Fruit fly (Drosophila melanogaster) whole organism, wandering third instar larva: ENCODE results near the gene CG12017.
A peak's percentile ranks its signal among the peaks of the same experiment; 100 is the strongest.

Experiments
- Abd-B ChIP-seq: fragments of >200 bp; optimal IDR thresholded peaks from 2 replicates; lab custom pipeline; 2017; ENCODE audit warnings: missing biosample characterization, missing genetic modification characterization
- CG32264 ChIP-seq: fragments of 200-800 bp; sonication (Bioruptor generic); optimal IDR thresholded peaks from 2 replicates; lab custom pipeline; 2016; ENCODE audit warnings: missing biosample characterization, missing genetic modification characterization
- CG9705 ChIP-seq: fragments of 200-800 bp; sonication (Bioruptor generic); optimal IDR thresholded peaks from 2 replicates; lab custom pipeline; 2018; ENCODE audit warnings: missing biosample characterization, mild to moderate bottlenecking, missing genetic modification characterization
- CrebA ChIP-seq: fragments of 200-800 bp; sonication (Bioruptor generic); optimal IDR thresholded peaks from 2 replicates; lab custom pipeline; 2016; ENCODE audit warnings: missing biosample characterization, mild to moderate bottlenecking, missing genetic modification characterization, borderline replicate concordance
- Dfd ChIP-seq: fragments of >200 bp; optimal IDR thresholded peaks from 2 replicates; lab custom pipeline; 2017; ENCODE audit warnings: missing biosample characterization, missing genetic modification characterization
- Dif ChIP-seq: fragments of 200-275, 200-300 bp; sonication (Bioruptor generic); optimal IDR thresholded peaks from 2 replicates; lab custom pipeline; 2018; ENCODE audit warnings: missing biosample characterization, missing genetic modification characterization; ENCODE audit not compliant: partially characterized antibody
- GATAd ChIP-seq: sonication (Bioruptor generic); optimal IDR thresholded peaks from 2 replicates; lab custom pipeline; 2016; ENCODE audit warnings: missing biosample characterization, missing genetic modification characterization
- HLH106 ChIP-seq: fragments of 200-800 bp; optimal IDR thresholded peaks from 3 replicates; lab custom pipeline; 2019; ENCODE audit warnings: missing biosample characterization, mild to moderate bottlenecking, missing genetic modification characterization, moderate library complexity
- Hnf4 ChIP-seq: fragments of 200-800 bp; sonication (Bioruptor generic); optimal IDR thresholded peaks from 2 replicates; lab custom pipeline; 2016; ENCODE audit warnings: missing biosample characterization, mild to moderate bottlenecking, missing genetic modification characterization
- Hr78 ChIP-seq: fragments of >200 bp; optimal IDR thresholded peaks from 2 replicates; lab custom pipeline; 2017; ENCODE audit warnings: missing biosample characterization, missing genetic modification characterization
- Hr83 ChIP-seq: fragments of 200-300 bp; sonication (Bioruptor generic); optimal IDR thresholded peaks from 2 replicates; lab custom pipeline; 2016; ENCODE audit warnings: missing biosample characterization, mild to moderate bottlenecking, missing genetic modification characterization, moderate library complexity; ENCODE audit not compliant: poor library complexity, severe bottlenecking
- Jra ChIP-seq: sonication (Bioruptor generic); optimal IDR thresholded peaks from 2 replicates; lab custom pipeline; 2016; ENCODE audit warnings: missing biosample characterization, missing genetic modification characterization
- Mio ChIP-seq: sonication (Bioruptor generic); optimal IDR thresholded peaks from 2 replicates; lab custom pipeline; 2016; ENCODE audit warnings: missing biosample characterization, missing genetic modification characterization
- Myc ChIP-seq: fragments of >200 bp; optimal IDR thresholded peaks from 2 replicates; lab custom pipeline; 2017
- N ChIP-seq: fragments of >200 bp; optimal IDR thresholded peaks from 2 replicates; lab custom pipeline; 2018; ENCODE audit warnings: missing biosample characterization, missing external identifiers, missing genetic modification characterization
- OdsH ChIP-seq: fragments of 200-800 bp; sonication (Bioruptor generic); optimal IDR thresholded peaks from 2 replicates; lab custom pipeline; 2016; ENCODE audit warnings: missing biosample characterization, mild to moderate bottlenecking, missing genetic modification characterization
- Rel ChIP-seq, 2 experiments: fragments of 200-800 bp; sonication (Bioruptor generic) in 1 of 2; optimal IDR thresholded peaks; 2 replicates in 1 of 2; 3 replicates in 1 of 2; lab custom pipeline; 2016 to 2019; ENCODE audit warnings: mild to moderate bottlenecking in 2 of 2, missing biosample characterization in 2 of 2, missing genetic modification characterization in 2 of 2, moderate library complexity in 1 of 2
- Sp1 ChIP-seq: fragments of 200-800 bp; sonication (Bioruptor generic); optimal IDR thresholded peaks from 3 replicates; lab custom pipeline; 2019; ENCODE audit warnings: missing biosample characterization, mild to moderate bottlenecking, missing genetic modification characterization, moderate library complexity
- Vsx2 ChIP-seq: fragments of 200-300, 225-300 bp; sonication (Bioruptor generic); optimal IDR thresholded peaks from 2 replicates; lab custom pipeline; 2018; ENCODE audit warnings: missing biosample characterization, missing genetic modification characterization; ENCODE audit not compliant: partially characterized antibody
- br ChIP-seq: fragments of 200-800 bp; sonication (Bioruptor generic); optimal IDR thresholded peaks from 2 replicates; lab custom pipeline; 2016; ENCODE audit warnings: missing biosample characterization, missing genetic modification characterization
- brk ChIP-seq: fragments of 200-800 bp; sonication (Bioruptor generic); optimal IDR thresholded peaks from 2 replicates; lab custom pipeline; 2016; ENCODE audit warnings: missing biosample characterization, mild to moderate bottlenecking, missing genetic modification characterization
- dl ChIP-seq, 2 experiments: fragments of 175-275, 200-275 bp in 1 of 2; fragments of 200-275 bp in 1 of 2; sonication (Bioruptor generic); optimal IDR thresholded peaks; lab custom pipeline; 2018; ENCODE audit warnings: mild to moderate bottlenecking in 2 of 2, missing biosample characterization in 2 of 2, missing genetic modification characterization in 2 of 2, moderate library complexity in 2 of 2; ENCODE audit not compliant: partially characterized antibody in 2 of 2, insufficient read depth in 1 of 2
- dmrt93B ChIP-seq: fragments of 200-800 bp; sonication (Bioruptor generic); optimal IDR thresholded peaks from 2 replicates; lab custom pipeline; 2018; ENCODE audit warnings: missing biosample characterization, mild to moderate bottlenecking, missing genetic modification characterization
- dsf ChIP-seq: sonication (Bioruptor generic); optimal IDR thresholded peaks from 2 replicates; lab custom pipeline; 2016; ENCODE audit warnings: missing biosample characterization, missing genetic modification characterization, borderline replicate concordance
- ey ChIP-seq: fragments of 200-800 bp; sonication (Bioruptor generic); optimal IDR thresholded peaks from 2 replicates; lab custom pipeline; 2016; ENCODE audit warnings: missing biosample characterization, missing genetic modification characterization
- foxo ChIP-seq, 2 experiments: fragments of 200-800 bp; sonication (Bioruptor generic); optimal IDR thresholded peaks; 2 replicates in 1 of 2; 3 replicates in 1 of 2; lab custom pipeline; 2016 to 2017; ENCODE audit warnings: missing biosample characterization in 2 of 2, missing genetic modification characterization in 2 of 2
- fru ChIP-seq: fragments of 200-800 bp; sonication (Bioruptor generic); optimal IDR thresholded peaks from 3 replicates; lab custom pipeline; 2016; ENCODE audit warnings: missing biosample characterization, mild to moderate bottlenecking, missing genetic modification characterization
- h ChIP-seq: fragments of 200-800 bp; sonication (Bioruptor generic); optimal IDR thresholded peaks from 3 replicates; lab custom pipeline; 2016; ENCODE audit warnings: missing biosample characterization, mild to moderate bottlenecking, missing genetic modification characterization
- jim ChIP-seq: fragments of 175-275, 200-325 bp; sonication (Bioruptor generic); optimal IDR thresholded peaks from 2 replicates; lab custom pipeline; 2016; ENCODE audit warnings: missing biosample characterization, mild to moderate bottlenecking, missing genetic modification characterization
- lola ChIP-seq: fragments of >200 bp; optimal IDR thresholded peaks from 2 replicates; lab custom pipeline; 2017; ENCODE audit warnings: missing biosample characterization, missing genetic modification characterization
- pan ChIP-seq: fragments of >200 bp; optimal IDR thresholded peaks from 2 replicates; lab custom pipeline; 2017
- psq ChIP-seq: fragments of 200-800 bp; sonication (Bioruptor generic); optimal IDR thresholded peaks from 3 replicates; lab custom pipeline; 2017; ENCODE audit warnings: missing biosample characterization, mild to moderate bottlenecking, missing genetic modification characterization, moderate library complexity
- rgr ChIP-seq: fragments of 200-800 bp; sonication (Bioruptor generic); optimal IDR thresholded peaks from 3 replicates; lab custom pipeline; 2016; ENCODE audit warnings: missing biosample characterization, mild to moderate bottlenecking, missing genetic modification characterization
- sage ChIP-seq: fragments of 200-800 bp; sonication (Bioruptor generic); optimal IDR thresholded peaks from 2 replicates; lab custom pipeline; 2016; ENCODE audit warnings: missing biosample characterization, mild to moderate bottlenecking, missing genetic modification characterization
- sv ChIP-seq: fragments of 200-800 bp; sonication (Bioruptor generic); optimal IDR thresholded peaks from 3 replicates; lab custom pipeline; 2016; ENCODE audit warnings: missing biosample characterization, missing genetic modification characterization
- tai ChIP-seq: sonication (Bioruptor generic); optimal IDR thresholded peaks from 2 replicates; lab custom pipeline; 2016; ENCODE audit warnings: missing biosample characterization, missing genetic modification characterization
- usp ChIP-seq: fragments of >200 bp; optimal IDR thresholded peaks from 2 replicates; lab custom pipeline; 2017; ENCODE audit warnings: missing biosample characterization, missing genetic modification characterization
- woc ChIP-seq: sonication (Bioruptor generic); optimal IDR thresholded peaks from 2 replicates; lab custom pipeline; 2016; ENCODE audit warnings: missing biosample characterization, mild to moderate bottlenecking, missing genetic modification characterization

CG12017 gene

dm6 chr3L:3303534-3304459 lies 23.8 kb downstream of the CG12017 start, which contains the start of gene ZnT63C:
Gene ZnT63C (plus strand): TSS chr3L:3303708.
- TF ChIP-seq fru (GFP tag; lab: Kevin White, UChicago) (no peak), jim (GFP tag; lab: Kevin White, UChicago) (peak; percentile 39), dmrt93B (GFP tag; lab: Kevin White, UChicago) (no peak), tai (GFP tag; lab: Kevin White, UChicago) (no peak), Hr83 (GFP tag; lab: Kevin White, UChicago) (no peak), h (GFP tag; lab: Kevin White, UChicago) (peak; percentile 39), Rel (GFP tag; optimal IDR thresholded peaks at IDR 0.05; lab: Kevin White, UChicago) (no peak), Rel (tag; optimal IDR thresholded peaks at IDR 0.05; lab: Kevin White, UChicago) (peak; percentile 77), sage (GFP tag; lab: Kevin White, UChicago) (peak; percentile 27), pan (lab: Kevin White, UChicago) (no peak), foxo (GFP tag; optimal IDR thresholded peaks at IDR 0.05; lab: Kevin White, UChicago) (no peak), Dif (GFP tag; lab: Kevin White, UChicago) (peak; percentile 39), CG9705 (no peak), Mio (GFP tag; lab: Kevin White, UChicago) (no peak), dl (GFP tag; optimal IDR thresholded peaks at IDR 0.05; lab: Kevin White, UChicago; ENCODE audit: insufficient read depth in 1 of 2, partially characterized antibody in 2 of 2) (no peak), Hr78 (no peak), CG32264 (GFP tag; lab: Kevin White, UChicago) (no peak), usp (GFP tag; lab: Kevin White, UChicago) (no peak), GATAd (GFP tag; lab: Kevin White, UChicago) (no peak), CrebA (GFP tag; lab: Kevin White, UChicago) (no peak), Sp1 (GFP tag; lab: Kevin White, UChicago) (peak; percentile 21), psq (GFP tag; lab: Kevin White, UChicago) (no peak), Hnf4 (GFP tag; lab: Kevin White, UChicago) (peak; percentile 9), br (GFP tag; lab: Kevin White, UChicago) (no peak), sv (GFP tag; lab: Kevin White, UChicago) (no peak), Jra (GFP tag; lab: Kevin White, UChicago) (no peak), Dfd (GFP tag; lab: Kevin White, UChicago) (no peak), lola (no peak), brk (no peak), OdsH (GFP tag; lab: Kevin White, UChicago) (no peak), Abd-B (no peak), N (GFP tag; lab: Kevin White, UChicago) (no peak), HLH106 (tag; lab: Kevin White, UChicago) (peak; percentile 19), dsf (GFP tag; lab: Kevin White, UChicago) (no peak), ey (GFP tag; lab: Kevin White, UChicago) (no peak), Myc (lab: Kevin White, UChicago) (no peak), woc (GFP tag; lab: Kevin White, UChicago) (peak; percentile 23), Vsx2 (GFP tag; lab: Kevin White, UChicago) (peak; percentile 25), rgr (GFP tag; lab: Kevin White, UChicago) (no peak)

- TF ChIP-seq Hnf4 (GFP tag; lab: Kevin White, UChicago) (no peak), Rel (GFP tag; optimal IDR thresholded peaks at IDR 0.05; lab: Kevin White, UChicago) (no peak), Rel (tag; optimal IDR thresholded peaks at IDR 0.05; lab: Kevin White, UChicago) (peak; percentile 66)
- TF ChIP-seq, all 38 proteins: peak for 1
These were observed 24.7 kb downstream of the CG12017 start for dm6 chr3L:3304740-3305139.
